Fruit fly (Drosophila melanogaster) whole organism, wandering third instar larva: Measurements from ENCODE around the gene Rox8.

Experiments
- Abd-B ChIP-seq: fragments of >200 bp; optimal IDR thresholded peaks from 2 replicates; lab custom pipeline; 2017; ENCODE audit warnings: missing biosample characterization, missing genetic modification characterization
- Hr78 ChIP-seq: fragments of >200 bp; optimal IDR thresholded peaks from 2 replicates; lab custom pipeline; 2017; ENCODE audit warnings: missing biosample characterization, missing genetic modification characterization
- Myc ChIP-seq: fragments of >200 bp; optimal IDR thresholded peaks from 2 replicates; lab custom pipeline; 2017
- Rel ChIP-seq, 2 experiments: fragments of 200-800 bp; sonication (Bioruptor generic) in 1 of 2; optimal IDR thresholded peaks; 2 replicates in 1 of 2; 3 replicates in 1 of 2; lab custom pipeline; 2016 to 2019; ENCODE audit warnings: mild to moderate bottlenecking in 2 of 2, missing biosample characterization in 2 of 2, missing genetic modification characterization in 2 of 2, moderate library complexity in 1 of 2
- brk ChIP-seq: fragments of 200-800 bp; sonication (Bioruptor generic); optimal IDR thresholded peaks from 2 replicates; lab custom pipeline; 2016; ENCODE audit warnings: missing biosample characterization, mild to moderate bottlenecking, missing genetic modification characterization
- h ChIP-seq: fragments of 200-800 bp; sonication (Bioruptor generic); optimal IDR thresholded peaks from 3 replicates; lab custom pipeline; 2016; ENCODE audit warnings: missing biosample characterization, mild to moderate bottlenecking, missing genetic modification characterization
- pan ChIP-seq: fragments of >200 bp; optimal IDR thresholded peaks from 2 replicates; lab custom pipeline; 2017
- sv ChIP-seq: fragments of 200-800 bp; sonication (Bioruptor generic); optimal IDR thresholded peaks from 3 replicates; lab custom pipeline; 2016; ENCODE audit warnings: missing biosample characterization, missing genetic modification characterization

DNA sequence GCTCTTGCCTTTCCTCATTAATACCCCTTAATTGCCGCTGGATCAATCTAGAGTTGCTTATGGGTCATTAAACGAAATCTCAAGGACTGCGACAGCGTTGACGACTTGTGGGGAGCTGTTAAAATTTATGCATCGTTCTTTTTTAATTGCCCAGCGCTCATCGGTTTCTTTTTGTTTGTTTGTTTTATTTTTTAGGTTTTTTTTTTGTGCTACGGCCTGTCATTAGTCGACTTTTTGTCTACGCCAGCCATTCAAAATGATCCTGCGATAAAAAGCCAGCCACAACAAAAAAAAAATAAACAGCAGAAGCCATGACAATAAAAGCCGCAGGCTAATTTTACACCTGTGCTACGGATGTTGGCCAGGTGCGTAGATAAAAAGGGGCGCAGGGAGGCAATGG lies 44.1 kb downstream of the Rox8 start:
- no peak for TF ChIP-seq h (GFP tag; lab: Kevin White, UChicago)
- no peak for TF ChIP-seq Hr78 (GFP tag; lab: Kevin White, UChicago)
- no peak for TF ChIP-seq Myc (lab: Kevin White, UChicago)
- TF ChIP-seq Rel (GFP tag; optimal IDR thresholded peaks at IDR 0.05; lab: Kevin White, UChicago): no peak
- no peak for TF ChIP-seq Rel (tag; optimal IDR thresholded peaks at IDR 0.05; lab: Kevin White, UChicago)
- no peak for TF ChIP-seq sv
- TF ChIP-seq pan (lab: Kevin White, UChicago): no peak
- TF ChIP-seq brk: no peak
- no peak for TF ChIP-seq Abd-B (GFP tag; lab: Kevin White, UChicago)
